Fruit fly (Drosophila melanogaster) whole organism, embryonic: ENCODE measurements around the gene RpS8.
A peak's percentile ranks its signal among the peaks of the same experiment; 100 is the strongest.

Experiments used
- Abd-B ChIP-seq: fragments of 200-800 bp; sonication (Bioruptor generic); optimal IDR thresholded peaks from 2 replicates; lab custom pipeline; 2018; ENCODE audit warnings: missing biosample characterization, mild to moderate bottlenecking, missing genetic modification characterization, moderate library complexity
- CG10431 ChIP-seq: fragments of 200-800 bp; sonication (Bioruptor generic); optimal IDR thresholded peaks from 3 replicates; lab custom pipeline; 2018; ENCODE audit warnings: missing biosample characterization, mild to moderate bottlenecking, missing genetic modification characterization
- CG11723 ChIP-seq: fragments of 200-800 bp; sonication (Bioruptor generic); optimal IDR thresholded peaks from 2 replicates; lab custom pipeline; 2017; ENCODE audit warnings: missing biosample characterization, mild to moderate bottlenecking, missing genetic modification characterization
- CG12236 ChIP-seq: fragments of 200-800 bp; sonication (Bioruptor generic); optimal IDR thresholded peaks from 2 replicates; lab custom pipeline; 2016; ENCODE audit warnings: missing biosample characterization, missing genetic modification characterization
- CG13287 ChIP-seq: fragments of 200-800 bp; sonication (Bioruptor generic); IDR thresholded peaks from 2 replicates; pipeline ENCODE4 v1.3.6; 2022; ENCODE audit warnings: missing biosample characterization, missing genetic modification characterization; ENCODE audit not compliant: partially characterized antibody
- CG13424 ChIP-seq: fragments of 200-800 bp; sonication (Bioruptor generic); optimal IDR thresholded peaks from 2 replicates; lab custom pipeline; 2019; ENCODE audit warnings: missing biosample characterization, mild to moderate bottlenecking, missing genetic modification characterization, moderate library complexity
- CG13775 ChIP-seq: fragments of 200-800 bp; sonication (Bioruptor generic); optimal IDR thresholded peaks from 3 replicates; lab custom pipeline; 2017; ENCODE audit warnings: missing biosample characterization, mild to moderate bottlenecking, missing genetic modification characterization
- CG1529 ChIP-seq: fragments of 200-800 bp; sonication (Bioruptor generic); optimal IDR thresholded peaks from 3 replicates; lab custom pipeline; 2018; ENCODE audit warnings: missing biosample characterization, missing genetic modification characterization
- CG15514 ChIP-seq: fragments of 200-800 bp; sonication (Bioruptor generic); optimal IDR thresholded peaks from 3 replicates; lab custom pipeline; 2017; ENCODE audit warnings: missing biosample characterization, missing genetic modification characterization, mild to moderate bottlenecking, moderate library complexity, missing genetic modification reagents
- CG1603 ChIP-seq: fragments of 200-800 bp; sonication (Bioruptor generic); optimal IDR thresholded peaks from 2 replicates; lab custom pipeline; 2019; ENCODE audit warnings: missing biosample characterization, mild to moderate bottlenecking, missing genetic modification characterization, moderate library complexity
- CG17361 ChIP-seq: fragments of 200-800 bp; sonication (Bioruptor generic); IDR thresholded peaks from 3 replicates; pipeline ENCODE4 v1.3.6; 2022; ENCODE audit warnings: missing biosample characterization, missing genetic modification characterization
- CG1832 ChIP-seq: fragments of 200-800 bp; sonication (Bioruptor generic); optimal IDR thresholded peaks from 2 replicates; lab custom pipeline; 2017; ENCODE audit warnings: missing biosample characterization, mild to moderate bottlenecking, missing genetic modification characterization, inconsistent platforms
- CG32767 ChIP-seq: fragments of 200-800 bp; sonication (Bioruptor generic); IDR thresholded peaks from 2 replicates; pipeline ENCODE4 v1.3.6; 2022; ENCODE audit warnings: missing biosample characterization, missing genetic modification characterization
- CG4820 ChIP-seq: fragments of 200-800 bp; sonication (Bioruptor generic); optimal IDR thresholded peaks from 3 replicates; lab custom pipeline; 2016; ENCODE audit warnings: missing biosample characterization, missing genetic modification characterization
- CG5180 ChIP-seq: fragments of 200-800 bp; sonication (Bioruptor generic); optimal IDR thresholded peaks from 3 replicates; lab custom pipeline; 2017; ENCODE audit warnings: missing biosample characterization, missing genetic modification characterization, mild to moderate bottlenecking, moderate library complexity, missing genetic modification reagents
- CG6175 ChIP-seq: fragments of 200-800 bp; sonication (Bioruptor generic); IDR thresholded peaks from 3 replicates; pipeline ENCODE4 v1.3.6; 2022; ENCODE audit warnings: missing biosample characterization, missing genetic modification characterization
- CTCF ChIP-seq: fragments of 200-800 bp; sonication (Bioruptor generic); optimal IDR thresholded peaks from 2 replicates; lab custom pipeline; 2017; ENCODE audit warnings: missing biosample characterization, mild to moderate bottlenecking, missing genetic modification characterization, moderate library complexity
- H2.0 ChIP-seq: fragments of 200-800 bp; sonication (Bioruptor generic); IDR thresholded peaks from 2 replicates; pipeline ENCODE4 v1.3.6; 2022; ENCODE audit warnings: missing biosample characterization, missing genetic modification characterization
- HmgZ ChIP-seq: fragments of 200-800 bp; sonication (Bioruptor generic); optimal IDR thresholded peaks from 2 replicates; lab custom pipeline; 2018; ENCODE audit warnings: missing biosample characterization, mild to moderate bottlenecking, missing genetic modification characterization
- Hr3 ChIP-seq: fragments of 200-800 bp; sonication (Bioruptor generic); optimal IDR thresholded peaks from 3 replicates; lab custom pipeline; 2016; ENCODE audit warnings: missing biosample characterization, missing genetic modification characterization
- Hr39 ChIP-seq: fragments of >200 bp; optimal IDR thresholded peaks from 2 replicates; lab custom pipeline; 2017
- MBD-R2 ChIP-seq: fragments of 200-800 bp; sonication (Bioruptor generic); IDR thresholded peaks from 2 replicates; pipeline ENCODE4 v1.3.6; 2022; ENCODE audit warnings: missing biosample characterization, missing genetic modification characterization
- NC2β ChIP-seq: fragments of 200-800 bp; sonication (Bioruptor generic); optimal IDR thresholded peaks from 2 replicates; lab custom pipeline; 2016; ENCODE audit warnings: missing biosample characterization, missing genetic modification characterization
- Pdp1 ChIP-seq, 2 experiments: fragments of 200-800 bp; sonication (Bioruptor generic); optimal IDR thresholded peaks; 3 replicates each; lab custom pipeline; 2016; ENCODE audit warnings: missing biosample characterization in 2 of 2, missing genetic modification characterization in 2 of 2, mild to moderate bottlenecking in 1 of 2, moderate library complexity in 1 of 2
- Rfx ChIP-seq: fragments of 200-800 bp; sonication (Bioruptor generic); IDR thresholded peaks from 2 replicates; pipeline ENCODE4 v1.3.6; 2022; ENCODE audit warnings: missing biosample characterization, missing genetic modification characterization
- Rx ChIP-seq: fragments of 200-800 bp; sonication (Bioruptor generic); IDR thresholded peaks from 2 replicates; pipeline ENCODE4 v1.3.6; 2022; ENCODE audit warnings: missing biosample characterization, missing genetic modification characterization
- Side ChIP-seq: fragments of 200-800 bp; sonication (Bioruptor generic); optimal IDR thresholded peaks from 2 replicates; lab custom pipeline; 2016; ENCODE audit warnings: missing biosample characterization, missing genetic modification characterization
- Sin3A ChIP-seq: fragments of >200 bp; optimal IDR thresholded peaks from 2 replicates; lab custom pipeline; 2018
- Trl ChIP-seq, 3 experiments: fragments of >200 bp in 2 of 3; fragments of 200-800 bp in 1 of 3; sonication (Bioruptor generic) in 1 of 3; optimal IDR thresholded peaks; 2 replicates in 1 of 3; 3 replicates in 2 of 3; lab custom pipeline; 2016 to 2017; ENCODE audit warnings: missing biosample characterization in 1 of 3, missing genetic modification characterization in 1 of 3
- YL-1 ChIP-seq: fragments of 200-800 bp; sonication (Bioruptor generic); optimal IDR thresholded peaks from 3 replicates; lab custom pipeline; 2017; ENCODE audit warnings: missing biosample characterization, mild to moderate bottlenecking, missing genetic modification characterization
- amos ChIP-seq: fragments of 200-800 bp; sonication (Bioruptor generic); IDR thresholded peaks from 2 replicates; pipeline ENCODE4 v1.3.6; 2022; ENCODE audit warnings: missing biosample characterization, missing genetic modification characterization; ENCODE audit not compliant: partially characterized antibody
- ato ChIP-seq: fragments of 200-800 bp; sonication (Bioruptor generic); IDR thresholded peaks from 2 replicates; pipeline ENCODE4 v1.3.6; 2022; ENCODE audit warnings: missing biosample characterization, missing genetic modification characterization; ENCODE audit not compliant: partially characterized antibody
- ci ChIP-seq: fragments of 200-800 bp; sonication (Bioruptor generic); IDR thresholded peaks from 3 replicates; pipeline ENCODE4 v1.3.6; 2022; ENCODE audit warnings: missing biosample characterization, missing genetic modification characterization
- crol ChIP-seq: fragments of 200-800 bp; sonication (Bioruptor generic); IDR thresholded peaks from 2 replicates; pipeline ENCODE4 v1.3.6; 2022; ENCODE audit warnings: missing biosample characterization, missing genetic modification characterization
- crp ChIP-seq, 2 experiments: fragments of 200-800 bp; sonication (Bioruptor generic); optimal IDR thresholded peaks; 2 replicates in 1 of 2; 3 replicates in 1 of 2; lab custom pipeline; 2017; ENCODE audit warnings: missing biosample characterization in 2 of 2, missing genetic modification characterization in 2 of 2, mild to moderate bottlenecking in 1 of 2, moderate library complexity in 1 of 2
- dmrt99B ChIP-seq: fragments of 200-800 bp; sonication (Bioruptor generic); optimal IDR thresholded peaks from 2 replicates; lab custom pipeline; 2018; ENCODE audit warnings: missing biosample characterization, mild to moderate bottlenecking, missing genetic modification characterization, moderate library complexity
- fru ChIP-seq: fragments of >200 bp; optimal IDR thresholded peaks from 2 replicates; lab custom pipeline; 2017
- fu2 ChIP-seq: fragments of 200-800 bp; sonication (Bioruptor generic); optimal IDR thresholded peaks from 2 replicates; lab custom pipeline; 2016; ENCODE audit warnings: missing biosample characterization, missing genetic modification characterization
- gfzf ChIP-seq: fragments of 200-800 bp; sonication (Bioruptor generic); optimal IDR thresholded peaks from 2 replicates; lab custom pipeline; 2016; ENCODE audit warnings: missing biosample characterization, mild to moderate bottlenecking, missing genetic modification characterization, moderate library complexity
- lilli ChIP-seq: fragments of 200-800 bp; sonication (Bioruptor generic); optimal IDR thresholded peaks from 3 replicates; lab custom pipeline; 2016; ENCODE audit warnings: missing biosample characterization, missing genetic modification characterization
- luna ChIP-seq: fragments of 200-800 bp; sonication (Bioruptor generic); optimal IDR thresholded peaks from 2 replicates; lab custom pipeline; 2016; ENCODE audit warnings: missing biosample characterization, missing genetic modification characterization
- nerfin-2 ChIP-seq: fragments of 200-800 bp; sonication (Bioruptor generic); IDR thresholded peaks from 2 replicates; pipeline ENCODE4 v1.3.6; 2022; ENCODE audit warnings: missing biosample characterization, missing genetic modification characterization; ENCODE audit not compliant: partially characterized antibody
- nmo ChIP-seq: fragments of 200-800 bp; sonication (Bioruptor generic); optimal IDR thresholded peaks from 2 replicates; lab custom pipeline; 2018; ENCODE audit warnings: missing biosample characterization, mild to moderate bottlenecking, missing genetic modification characterization, moderate library complexity
- org-1 ChIP-seq: fragments of 200-800 bp; sonication (Bioruptor generic); optimal IDR thresholded peaks from 2 replicates; lab custom pipeline; 2017; ENCODE audit warnings: missing biosample characterization, missing genetic modification characterization
- pho ChIP-seq: fragments of 200-800 bp; sonication (Bioruptor generic); optimal IDR thresholded peaks from 2 replicates; lab custom pipeline; 2016; ENCODE audit warnings: missing biosample characterization, missing genetic modification characterization
- tgo ChIP-seq: fragments of 200-800 bp; sonication (Bioruptor generic); IDR thresholded peaks from 3 replicates; pipeline ENCODE4 v1.3.6; 2022; ENCODE audit warnings: missing biosample characterization, missing genetic modification characterization
- tio ChIP-seq: fragments of 200-800 bp; sonication (Bioruptor generic); optimal IDR thresholded peaks from 2 replicates; lab custom pipeline; 2017; ENCODE audit warnings: missing biosample characterization, missing genetic modification characterization, inconsistent platforms
- tll ChIP-seq, 2 experiments: fragments of 200-800 bp in 1 of 2; fragments of >200 bp in 1 of 2; sonication (Bioruptor generic) in 1 of 2; optimal IDR thresholded peaks; 2 replicates each; lab custom pipeline; 2017 to 2019; ENCODE audit warnings: missing biosample characterization in 2 of 2, missing genetic modification characterization in 2 of 2, mild to moderate bottlenecking in 1 of 2, moderate library complexity in 1 of 2
- tx ChIP-seq: fragments of 200-800 bp; sonication (Bioruptor generic); optimal IDR thresholded peaks from 2 replicates; lab custom pipeline; 2016; ENCODE audit warnings: missing biosample characterization, missing genetic modification characterization

The RpS8 gene

DNA sequence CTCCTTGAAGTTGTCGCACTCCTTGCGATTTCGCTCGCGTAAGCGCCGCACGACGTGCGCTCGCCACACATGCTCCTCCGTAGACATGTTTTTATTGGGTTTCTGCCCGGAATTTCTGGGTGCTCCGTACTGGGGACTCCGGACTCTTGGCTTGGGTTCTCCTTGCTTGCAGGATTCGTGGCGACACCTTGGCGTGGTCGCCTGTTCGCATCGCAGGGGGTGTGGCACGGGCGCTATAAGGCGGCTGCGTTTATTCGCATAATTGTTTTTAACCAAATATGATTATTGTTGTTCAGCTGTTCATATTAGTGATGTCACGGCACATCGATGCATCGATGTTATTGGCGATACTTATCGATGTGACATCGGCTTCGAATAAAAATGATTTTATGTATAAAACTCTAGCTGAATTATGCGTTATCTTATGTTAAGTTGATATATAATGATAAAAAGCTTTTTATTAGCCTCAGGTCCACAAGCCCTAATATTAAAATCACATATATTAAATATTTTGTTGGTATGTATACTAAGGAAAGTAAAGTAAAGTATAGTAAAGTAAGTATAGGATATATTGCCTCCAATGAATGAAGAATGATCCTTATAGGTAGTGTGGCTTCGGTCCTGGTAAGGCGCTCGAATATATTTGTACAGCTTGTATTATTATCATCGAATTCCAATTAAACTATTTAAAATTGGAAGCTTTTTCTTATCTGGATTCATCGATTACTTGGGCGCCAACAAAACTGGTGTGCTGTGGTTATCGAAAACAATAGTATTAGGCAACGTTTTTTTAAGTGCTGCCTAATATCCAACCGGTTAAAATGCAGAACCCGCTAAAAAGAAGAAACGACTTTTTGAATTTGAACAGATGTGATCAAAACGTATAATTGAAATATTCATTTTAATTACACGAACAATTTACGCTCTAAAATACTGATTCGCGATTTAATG lies 26.3 kb upstream of the RpS8 start, which contains the start of gene Atg16 (continued):
- TF ChIP-seq nmo (GFP tag; lab: Kevin White, UChicago) (peak; percentile 7), amos (peak; percentile 95), CG13775 (GFP tag; lab: Kevin White, UChicago) (no peak), Trl (optimal IDR thresholded peaks at IDR 0.05; lab: Kevin White, UChicago) (no peak), Trl (GFP tag; optimal IDR thresholded peaks at IDR 0.05; lab: Kevin White, UChicago) (no peak), crp (GFP tag; optimal IDR thresholded peaks at IDR 0.05; lab: Kevin White, UChicago) (peak in 1 of 2 experiments; percentile 78), CG5180 (GFP tag; lab: Kevin White, UChicago) (no peak), MBD-R2 (GFP tag; lab: Robert Waterston, UW) (peak; percentile 75), H2.0 (GFP tag; lab: Robert Waterston, UW) (no peak), CG12236 (GFP tag; lab: Kevin White, UChicago) (no peak), nerfin-2 (GFP tag; lab: Robert Waterston, UW) (peak; percentile 87), CG32767 (GFP tag; lab: Robert Waterston, UW) (no peak), CG11723 (GFP tag; lab: Kevin White, UChicago) (no peak), Pdp1 (GFP tag; optimal IDR thresholded peaks at IDR 0.05; lab: Kevin White, UChicago) (no peak), fru (lab: Kevin White, UChicago) (no peak), Hr39 (lab: Kevin White, UChicago) (no peak), YL-1 (GFP tag; lab: Kevin White, UChicago) (peak; percentile 27), tll (GFP tag; optimal IDR thresholded peaks at IDR 0.05; lab: Kevin White, UChicago) (no peak), Rfx (GFP tag; lab: Robert Waterston, UW) (peak; percentile 39; the same call in 1 of the 2 replicates), pho (no peak), HmgZ (tag; lab: Kevin White, UChicago) (no peak), Sin3A (lab: Kevin White, UChicago) (peak; percentile 6), tio (GFP tag; lab: Kevin White, UChicago) (no peak), ci (0 out of 3 replicates have a peak, but pooled peaks have one; percentile 18), Hr3 (GFP tag; lab: Kevin White, UChicago) (no peak), ato (peak; percentile 80), CTCF (GFP tag; lab: Kevin White, UChicago) (no peak), gfzf (GFP tag; lab: Kevin White, UChicago) (no peak), CG6175 (peak; percentile 18; the same call in 1 of the 3 replicates), crol (GFP tag; lab: Robert Waterston, UW) (no peak), CG10431 (GFP tag; lab: Kevin White, UChicago) (no peak), CG17361 (GFP tag; lab: Robert Waterston, UW) (peak; percentile 51; the same call in 1 of the 3 replicates), NC2β (no peak), CG1603 (tag; lab: Kevin White, UChicago) (peak; percentile 3), Side (GFP tag; lab: Kevin White, UChicago) (no peak), dmrt99B (no peak), CG13287 (GFP tag; lab: Robert Waterston, UW) (peak; percentile 85), lilli (peak; percentile 15), CG13424 (tag; lab: Kevin White, UChicago) (no peak), Rx (GFP tag; lab: Robert Waterston, UW) (no peak), CG1832 (no peak), CG4820 (GFP tag; lab: Kevin White, UChicago) (no peak), fu2 (GFP tag; lab: Kevin White, UChicago) (no peak), org-1 (no peak), CG15514 (GFP tag; lab: Kevin White, UChicago) (no peak), luna (GFP tag; lab: Kevin White, UChicago) (no peak), CG1529 (GFP tag; lab: Kevin White, UChicago) (no peak), Abd-B (GFP tag; lab: Kevin White, UChicago) (no peak), tgo (GFP tag; lab: Robert Waterston, UW) (no peak), tx (GFP tag; lab: Kevin White, UChicago) (no peak)
